Worm (Caenorhabditis elegans): Measurements from ENCODE around the gene ikke-1.

Gene ikke-1

ce11 chrIII:9089325-9089823 lies 38.9 kb upstream of the ikke-1 start, which contains the start of the genes mccc-2 and mrpl-44 (continued):
- TF ChIP-seq fkh-10 (GFP tag; optimal IDR thresholded peaks at IDR 0.05) (no peak), nhr-19 (GFP tag; conservative IDR thresholded peaks at IDR 0.05) (0 out of 2 replicates have a peak, but pooled peaks have one; percentile 7), nhr-90 (tag; optimal IDR thresholded peaks at IDR 0.05; ENCODE audit: poor library complexity) (no peak), nhr-11 (tag; optimal IDR thresholded peaks at IDR 0.05) (no peak), dsc-1 (tag; optimal IDR thresholded peaks at IDR 0.05) (no peak)

DNA sequence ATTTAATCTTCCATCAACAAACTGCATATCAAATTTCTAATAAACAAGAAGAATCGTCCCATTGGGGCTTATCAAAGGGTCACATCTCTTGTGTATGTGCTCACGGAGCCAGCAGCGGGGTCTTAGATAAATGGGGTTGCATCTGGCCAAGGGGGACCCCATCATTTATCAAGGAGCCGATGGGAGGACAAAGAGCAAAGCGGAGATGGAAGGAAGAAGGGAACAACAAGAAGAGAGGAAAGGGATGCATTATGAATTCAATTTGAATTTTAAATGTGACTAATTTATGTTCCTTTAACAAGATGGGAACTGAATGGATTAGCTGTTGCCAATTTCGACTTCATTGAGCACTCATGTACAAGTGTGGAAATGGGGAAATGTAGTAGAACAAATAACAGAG lies 33.8 kb upstream of the ikke-1 start:
- TF ChIP-seq lir-3 (tag; optimal IDR thresholded peaks at IDR 0.05; ENCODE audit: poor library complexity), result no peak
- no peak for TF ChIP-seq irx-1 (tag; optimal IDR thresholded peaks at IDR 0.05)
- TF ChIP-seq nhr-237 (tag; optimal IDR thresholded peaks at IDR 0.05), result no peak
- TF ChIP-seq unc-98 (GFP tag; IDR thresholded peaks at IDR 0.05), result no peak
- TF ChIP-seq dsc-1 (tag; optimal IDR thresholded peaks at IDR 0.05), result no peak
- TF ChIP-seq ztf-11 (tag; optimal IDR thresholded peaks at IDR 0.05), result no peak
- no peak for TF ChIP-seq nhr-76 (tag; optimal IDR thresholded peaks at IDR 0.05)
- TF ChIP-seq nhr-12 (tag; optimal IDR thresholded peaks at IDR 0.05), result no peak
- TF ChIP-seq fos-1 (tag; optimal IDR thresholded peaks at IDR 0.05), result no peak
- no peak for TF ChIP-seq ces-1 (GFP tag; optimal IDR thresholded peaks at IDR 0.05)
- TF ChIP-seq nhr-85 (tag), result no peak
- no peak for TF ChIP-seq C04F5.9 (tag; optimal IDR thresholded peaks at IDR 0.05)
- TF ChIP-seq alr-1 (tag; optimal IDR thresholded peaks at IDR 0.05; ENCODE audit: borderline replicate concordance), result no peak
- no peak for TF ChIP-seq blmp-1 (tag; optimal IDR thresholded peaks at IDR 0.05)
- TF ChIP-seq ceh-63 (GFP tag; optimal IDR thresholded peaks at IDR 0.05), result no peak
- TF ChIP-seq lin-14 (GFP tag; optimal IDR thresholded peaks at IDR 0.05), result peak; percentile 50
- TF ChIP-seq aha-1 (tag; optimal IDR thresholded peaks at IDR 0.05), result no peak
- peak in 1 of 2 experiments; percentile 16 for TF ChIP-seq lsy-2 (tag; optimal IDR thresholded peaks at IDR 0.05)
- TF ChIP-seq pag-3 (tag; optimal IDR thresholded peaks at IDR 0.05; ENCODE audit: borderline replicate concordance, insufficient read depth), result no peak
- TF ChIP-seq hpl-2 (GFP tag; optimal IDR thresholded peaks at IDR 0.05), result no peak
- TF ChIP-seq rnt-1 (tag; optimal IDR thresholded peaks at IDR 0.05), result peak; percentile 23
- no peak for TF ChIP-seq dpl-1 (GFP tag; optimal IDR thresholded peaks at IDR 0.05)
- no peak for TF ChIP-seq sptf-1 (tag; optimal IDR thresholded peaks at IDR 0.05)
- no peak for TF ChIP-seq tbx-2 (tag; optimal IDR thresholded peaks at IDR 0.05)
- TF ChIP-seq sox-4 (tag; optimal IDR thresholded peaks at IDR 0.05), result no peak
- TF ChIP-seq sup-37 (GFP tag; optimal IDR thresholded peaks at IDR 0.05), result no peak
- no peak for TF ChIP-seq mdl-1 (tag; optimal IDR thresholded peaks at IDR 0.05)
- peak; percentile 27 for TF ChIP-seq nhr-71 (tag; optimal IDR thresholded peaks at IDR 0.05)
- TF ChIP-seq lin-39 (tag; optimal IDR thresholded peaks at IDR 0.05), result peak; percentile 21
- TF ChIP-seq elt-2 (tag; optimal IDR thresholded peaks at IDR 0.05), result no peak
- no peak for TF ChIP-seq efl-1 (optimal IDR thresholded peaks at IDR 0.05)
- peak in 1 of 2 experiments; percentile 74 for TF ChIP-seq efl-1 (GFP tag; optimal IDR thresholded peaks at IDR 0.05 in 1 of 2)
- TF ChIP-seq nhr-77 (tag; optimal IDR thresholded peaks at IDR 0.05), result no peak
- TF ChIP-seq egl-13 (tag; optimal IDR thresholded peaks at IDR 0.05), result no peak
- no peak for TF ChIP-seq unc-86 (tag; optimal IDR thresholded peaks at IDR 0.05)
- no peak for TF ChIP-seq aly-2 (tag; optimal IDR thresholded peaks at IDR 0.05)
- no peak for TF ChIP-seq nhr-90 (tag; optimal IDR thresholded peaks at IDR 0.05; ENCODE audit: poor library complexity)
- TF ChIP-seq swsn-7 (tag; optimal IDR thresholded peaks at IDR 0.05), result no peak
- peak; percentile 3 for TF ChIP-seq snu-23 (GFP tag; optimal IDR thresholded peaks at IDR 0.05)
- TF ChIP-seq lin-15B (tag; optimal IDR thresholded peaks at IDR 0.05), result no peak

Measured in whole organism, L1 larva.